Fruit fly (Drosophila melanogaster): ENCODE measurements around the gene CG33253.

The CG33253 gene

dm6 chrX:19187624-19188085 lies 4.4 kb downstream of the CG33253 start, which contains the start of gene Mec2 (continued):
- TF ChIP-seq crc (GFP tag; optimal IDR thresholded peaks at IDR 0.05) (no peak), ranshi (GFP tag; IDR thresholded peaks at IDR 0.05) (0 out of 2 replicates have a peak, but pooled peaks have one; percentile 34), CG14441 (GFP tag; IDR thresholded peaks at IDR 0.05) (peak; percentile 76), HLH54F (GFP tag; optimal IDR thresholded peaks at IDR 0.05) (peak; percentile 10), al (GFP tag; IDR thresholded peaks at IDR 0.05) (no peak), chm (GFP tag; IDR thresholded peaks at IDR 0.05) (peak; percentile 62; the same call in 1 of the 2 replicates), Oaz (GFP tag; IDR thresholded peaks at IDR 0.05) (peak; percentile 31; the same call in 1 of the 2 replicates), CG14667 (GFP tag; IDR thresholded peaks at IDR 0.05) (peak; percentile 54), CG12659 (GFP tag; optimal IDR thresholded peaks at IDR 0.05) (peak; percentile 55), CG34422 (GFP tag; IDR thresholded peaks at IDR 0.05) (peak; percentile 32; the same call in 1 of the 3 replicates), ash1 (GFP tag; optimal IDR thresholded peaks at IDR 0.05) (no peak), slbo (GFP tag; IDR thresholded peaks at IDR 0.05) (peak; percentile 84), Hr3 (GFP tag; optimal IDR thresholded peaks at IDR 0.05) (peak; percentile 51), toy (GFP tag; IDR thresholded peaks at IDR 0.05) (no peak), az2 (GFP tag; optimal IDR thresholded peaks at IDR 0.05) (peak; percentile 56), kni (GFP tag; optimal IDR thresholded peaks at IDR 0.05) (no peak), HLHmδ (GFP tag; optimal IDR thresholded peaks at IDR 0.05) (no peak), CG10267 (tag; optimal IDR thresholded peaks at IDR 0.05) (peak; percentile 2), CG9727 (GFP tag; optimal IDR thresholded peaks at IDR 0.05) (peak; percentile 31), Atf-2 (GFP tag; optimal IDR thresholded peaks at IDR 0.05) (peak; percentile 30), schlank (tag; optimal IDR thresholded peaks at IDR 0.05) (no peak), CG17328 (GFP tag; IDR thresholded peaks at IDR 0.05) (peak; percentile 62), CG4820 (GFP tag; optimal IDR thresholded peaks at IDR 0.05) (peak; percentile 24), Gsc (GFP tag; IDR thresholded peaks at IDR 0.05) (no peak), CG10431 (GFP tag; optimal IDR thresholded peaks at IDR 0.05) (no peak), CG6813 (GFP tag; optimal IDR thresholded peaks at IDR 0.05) (no peak), dpn (GFP tag; optimal IDR thresholded peaks at IDR 0.05) (peak; percentile 9 to 79), CG17568 (GFP tag; optimal IDR thresholded peaks at IDR 0.05) (no peak), CG31388 (GFP tag; optimal IDR thresholded peaks at IDR 0.05) (no peak), ssp (GFP tag; IDR thresholded peaks at IDR 0.05) (no peak), lola (GFP tag; optimal IDR thresholded peaks at IDR 0.05) (peak in 1 of 3 experiments; percentile 21), CG4282 (GFP tag; optimal IDR thresholded peaks at IDR 0.05) (no peak), CG1529 (GFP tag; optimal IDR thresholded peaks at IDR 0.05) (peak; percentile 12), run (tag; optimal IDR thresholded peaks at IDR 0.05) (no peak), CG4730 (GFP tag; IDR thresholded peaks at IDR 0.05) (peak; percentile 31; the same call in 1 of the 2 replicates), Deaf1 (tag; optimal IDR thresholded peaks at IDR 0.05) (peak; percentile 56), CG15696 (tag; optimal IDR thresholded peaks at IDR 0.05) (no peak), zfh1 (GFP tag; IDR thresholded peaks at IDR 0.05) (peak; percentile 58; the same call in 2 of the 3 replicates), MESR4 (GFP tag; optimal IDR thresholded peaks at IDR 0.05) (no peak), maf-S (GFP tag; optimal IDR thresholded peaks at IDR 0.05) (peak; percentile 35), CG11085 (GFP tag; IDR thresholded peaks at IDR 0.05) (no peak), CG18262 (tag; optimal IDR thresholded peaks at IDR 0.05) (peak; percentile 33), CG11695 (GFP tag; IDR thresholded peaks at IDR 0.05) (0 out of 3 replicates have a peak, but pooled peaks have one; percentile 18), C15 (GFP tag; IDR thresholded peaks at IDR 0.05) (no peak), CG31441 (GFP tag; IDR thresholded peaks at IDR 0.05) (peak; percentile 15; the same call in 1 of the 2 replicates), HLH4C (GFP tag; IDR thresholded peaks at IDR 0.05; ENCODE audit: partially characterized antibody) (no peak), CG15011 (GFP tag; optimal IDR thresholded peaks at IDR 0.05) (no peak), CG10565 (GFP tag; optimal IDR thresholded peaks at IDR 0.05) (no peak), CG9817 (tag; optimal IDR thresholded peaks at IDR 0.05) (peak; percentile 36), Bgb (GFP tag; IDR thresholded peaks at IDR 0.05; ENCODE audit: partially characterized antibody) (no peak), lbe (GFP tag; optimal IDR thresholded peaks at IDR 0.05) (peak; percentile 44)

Measured in whole organism, embryonic.